Fruit fly (Drosophila melanogaster) whole organism, embryonic: Measurements from ENCODE around the gene CG34125.
A peak's percentile ranks its signal among the peaks of the same experiment; 100 is the strongest.

Experiments
- Awh ChIP-seq: fragments of 200-800 bp; sonication (Bioruptor generic); IDR thresholded peaks from 2 replicates; pipeline ENCODE4, ENCODE4 v1.3.6; 2022; ENCODE audit warnings: missing biosample characterization, missing genetic modification characterization
- Bgb ChIP-seq: fragments of 200-800 bp; sonication (Bioruptor generic); IDR thresholded peaks from 2 replicates; pipeline ENCODE4 v1.3.6; 2022; ENCODE audit warnings: missing biosample characterization, missing genetic modification characterization; ENCODE audit not compliant: partially characterized antibody
- CG10274 ChIP-seq: fragments of 200-800 bp; sonication (Bioruptor generic); optimal IDR thresholded peaks from 3 replicates; lab custom pipeline; 2017; ENCODE audit warnings: missing biosample characterization, mild to moderate bottlenecking, missing genetic modification characterization
- CG10462 ChIP-seq: fragments of 200-800 bp; sonication (Bioruptor generic); optimal IDR thresholded peaks from 2 replicates; lab custom pipeline; 2016; ENCODE audit warnings: missing biosample characterization, missing genetic modification characterization
- CG11723 ChIP-seq: fragments of 200-800 bp; sonication (Bioruptor generic); optimal IDR thresholded peaks from 2 replicates; lab custom pipeline; 2017; ENCODE audit warnings: missing biosample characterization, mild to moderate bottlenecking, missing genetic modification characterization
- CG12769 ChIP-seq: fragments of 200-800 bp; sonication (Bioruptor generic); optimal IDR thresholded peaks from 2 replicates; lab custom pipeline; 2019; ENCODE audit warnings: missing biosample characterization, mild to moderate bottlenecking, missing genetic modification characterization, moderate library complexity
- CG13123 ChIP-seq: fragments of 200-800 bp; sonication (Bioruptor generic); optimal IDR thresholded peaks from 2 replicates; lab custom pipeline; 2016; ENCODE audit warnings: missing biosample characterization, missing genetic modification characterization
- CG13424 ChIP-seq: fragments of 200-800 bp; sonication (Bioruptor generic); optimal IDR thresholded peaks from 2 replicates; lab custom pipeline; 2019; ENCODE audit warnings: missing biosample characterization, mild to moderate bottlenecking, missing genetic modification characterization, moderate library complexity
- CG13775 ChIP-seq: fragments of 200-800 bp; sonication (Bioruptor generic); optimal IDR thresholded peaks from 3 replicates; lab custom pipeline; 2017; ENCODE audit warnings: missing biosample characterization, mild to moderate bottlenecking, missing genetic modification characterization
- CG14050 ChIP-seq: fragments of 200-800 bp; sonication (Bioruptor generic); IDR thresholded peaks from 3 replicates; pipeline ENCODE4 v1.3.6; 2022; ENCODE audit warnings: missing biosample characterization, missing genetic modification characterization
- CG14965 ChIP-seq: fragments of 200-800 bp; sonication (Bioruptor generic); optimal IDR thresholded peaks from 2 replicates; lab custom pipeline; 2016; ENCODE audit warnings: missing biosample characterization, missing genetic modification characterization, borderline replicate concordance
- CG15479 ChIP-seq: fragments of 200-800 bp; sonication (Bioruptor generic); optimal IDR thresholded peaks from 3 replicates; lab custom pipeline; 2019; ENCODE audit warnings: missing biosample characterization, mild to moderate bottlenecking, missing genetic modification characterization, moderate library complexity
- CG15696 ChIP-seq: fragments of 200-800 bp; sonication (Bioruptor generic); optimal IDR thresholded peaks from 2 replicates; lab custom pipeline; 2019; ENCODE audit warnings: missing biosample characterization, mild to moderate bottlenecking, missing genetic modification characterization, moderate library complexity
- CG1602 ChIP-seq: fragments of 200-800 bp; sonication (Bioruptor generic); optimal IDR thresholded peaks from 3 replicates; lab custom pipeline; 2016; ENCODE audit warnings: missing biosample characterization, missing genetic modification characterization
- CG1603 ChIP-seq: fragments of 200-800 bp; sonication (Bioruptor generic); optimal IDR thresholded peaks from 2 replicates; lab custom pipeline; 2019; ENCODE audit warnings: missing biosample characterization, mild to moderate bottlenecking, missing genetic modification characterization, moderate library complexity
- CG2129 ChIP-seq: fragments of 200-800 bp; sonication (Bioruptor generic); IDR thresholded peaks from 2 replicates; pipeline ENCODE4 v1.3.6; 2022; ENCODE audit warnings: missing biosample characterization, missing genetic modification characterization; ENCODE audit not compliant: partially characterized antibody
- CG2678 ChIP-seq: fragments of 200-800 bp; sonication (Bioruptor generic); optimal IDR thresholded peaks from 3 replicates; lab custom pipeline; 2019; ENCODE audit warnings: missing biosample characterization, mild to moderate bottlenecking, missing genetic modification characterization, moderate library complexity
- CG3995 ChIP-seq: fragments of 200-800 bp; sonication (Bioruptor generic); optimal IDR thresholded peaks from 3 replicates; lab custom pipeline; 2016; ENCODE audit warnings: missing biosample characterization, missing genetic modification characterization
- CG5245 ChIP-seq: fragments of 200-800 bp; sonication (Bioruptor generic); optimal IDR thresholded peaks from 3 replicates; lab custom pipeline; 2016; ENCODE audit warnings: missing biosample characterization, missing genetic modification characterization
- CG8478 ChIP-seq: fragments of >200 bp; optimal IDR thresholded peaks from 2 replicates; lab custom pipeline; 2018
- CHES-1-like ChIP-seq: fragments of 200-800 bp; sonication (Bioruptor generic); optimal IDR thresholded peaks from 2 replicates; lab custom pipeline; 2016; ENCODE audit warnings: missing biosample characterization, missing genetic modification characterization
- D ChIP-seq, 2 experiments: fragments of 200-800 bp in 1 of 2; fragments of >200 bp in 1 of 2; sonication (Bioruptor generic) in 1 of 2; optimal IDR thresholded peaks; 2 replicates in 1 of 2; 3 replicates in 1 of 2; lab custom pipeline; 2017; ENCODE audit warnings: mild to moderate bottlenecking in 1 of 2, missing biosample characterization in 1 of 2, missing genetic modification characterization in 1 of 2, missing genetic modification reagents in 1 of 2
- Deaf1 ChIP-seq: fragments of 200-800 bp; optimal IDR thresholded peaks from 3 replicates; lab custom pipeline; 2019; ENCODE audit warnings: missing biosample characterization, mild to moderate bottlenecking, missing genetic modification characterization, moderate library complexity
- Dp ChIP-seq: fragments of 200-800 bp; sonication (Bioruptor generic); optimal IDR thresholded peaks from 2 replicates; lab custom pipeline; 2018; ENCODE audit warnings: missing biosample characterization, mild to moderate bottlenecking, missing genetic modification characterization, moderate library complexity
- E2f1 ChIP-seq: fragments of 200-800 bp; sonication (Bioruptor generic); IDR thresholded peaks from 2 replicates; pipeline ENCODE4 v1.3.6; 2022; ENCODE audit warnings: missing biosample characterization, missing genetic modification characterization
- Fer1 ChIP-seq: fragments of 200-800 bp; sonication (Bioruptor generic); optimal IDR thresholded peaks from 2 replicates; lab custom pipeline; 2017; ENCODE audit warnings: missing biosample characterization, mild to moderate bottlenecking, missing genetic modification characterization
- Fer2 ChIP-seq: fragments of 200-800 bp; sonication (Bioruptor generic); optimal IDR thresholded peaks from 2 replicates; lab custom pipeline; 2018; ENCODE audit warnings: missing biosample characterization, mild to moderate bottlenecking, missing genetic modification characterization, moderate library complexity
- HHEX ChIP-seq: fragments of 200-800 bp; sonication (Bioruptor generic); optimal IDR thresholded peaks from 3 replicates; lab custom pipeline; 2017; ENCODE audit warnings: missing biosample characterization, mild to moderate bottlenecking, missing genetic modification characterization, missing genetic modification reagents
- Hmr ChIP-seq: fragments of 200-800 bp; sonication (Bioruptor generic); optimal IDR thresholded peaks from 3 replicates; lab custom pipeline; 2017; ENCODE audit warnings: mild to moderate bottlenecking, missing biosample characterization, missing genetic modification reagents, missing genetic modification characterization
- Kr ChIP-seq: fragments of 200-800 bp; sonication (Bioruptor generic); optimal IDR thresholded peaks from 2 replicates; lab custom pipeline; 2017; ENCODE audit warnings: missing biosample characterization, mild to moderate bottlenecking, missing genetic modification characterization
- NC2β ChIP-seq: fragments of 200-800 bp; sonication (Bioruptor generic); optimal IDR thresholded peaks from 2 replicates; lab custom pipeline; 2016; ENCODE audit warnings: missing biosample characterization, missing genetic modification characterization
- Neu2 ChIP-seq: fragments of 200-800 bp; sonication (Bioruptor generic); optimal IDR thresholded peaks from 3 replicates; lab custom pipeline; 2016; ENCODE audit warnings: missing biosample characterization, missing genetic modification characterization, borderline replicate concordance
- Opbp ChIP-seq: fragments of 200-800 bp; sonication (Bioruptor generic); IDR thresholded peaks from 3 replicates; pipeline ENCODE4 v1.3.6; 2022; ENCODE audit warnings: missing biosample characterization, missing genetic modification characterization; ENCODE audit not compliant: partially characterized antibody
- Spps ChIP-seq: fragments of 200-800 bp; sonication (Bioruptor generic); optimal IDR thresholded peaks from 2 replicates; lab custom pipeline; 2018; ENCODE audit warnings: missing biosample characterization, mild to moderate bottlenecking, missing genetic modification characterization
- bsh ChIP-seq, 2 experiments: fragments of 200-800 bp; sonication (Bioruptor generic); optimal IDR thresholded peaks; 2 replicates each; lab custom pipeline; 2017 to 2018; ENCODE audit warnings: mild to moderate bottlenecking in 2 of 2, missing biosample characterization in 2 of 2, missing genetic modification characterization in 2 of 2, moderate library complexity in 1 of 2
- crc ChIP-seq: fragments of 200-800 bp; sonication (Bioruptor generic); optimal IDR thresholded peaks from 2 replicates; lab custom pipeline; 2016; ENCODE audit warnings: missing biosample characterization, missing genetic modification characterization
- dati ChIP-seq: fragments of 200-800 bp; sonication (Bioruptor generic); IDR thresholded peaks from 2 replicates; pipeline ENCODE4 v1.3.6; 2022; ENCODE audit warnings: missing biosample characterization, missing genetic modification characterization
- disco-r ChIP-seq: fragments of 200-800 bp; sonication (Bioruptor generic); optimal IDR thresholded peaks from 2 replicates; lab custom pipeline; 2016; ENCODE audit warnings: missing biosample characterization, missing genetic modification characterization
- gt ChIP-seq: fragments of 200-800 bp; sonication (Bioruptor generic); IDR thresholded peaks from 2 replicates; pipeline ENCODE4 v1.3.6; 2022; ENCODE audit warnings: missing biosample characterization, missing genetic modification characterization
- ham ChIP-seq: fragments of 200-800 bp; sonication (Bioruptor generic); IDR thresholded peaks from 2 replicates; pipeline ENCODE4 v1.3.6; 2022; ENCODE audit warnings: missing biosample characterization, missing genetic modification characterization
- knrl ChIP-seq: fragments of 200-800 bp; sonication (Bioruptor generic); IDR thresholded peaks from 3 replicates; pipeline ENCODE4 v1.3.6; 2022; ENCODE audit warnings: missing biosample characterization, missing genetic modification characterization; ENCODE audit not compliant: partially characterized antibody
- lab ChIP-seq: fragments of 200-800 bp; sonication (Bioruptor generic); optimal IDR thresholded peaks from 3 replicates; lab custom pipeline; 2017; ENCODE audit warnings: missing biosample characterization, missing genetic modification characterization, mild to moderate bottlenecking, moderate library complexity, missing genetic modification reagents
- lilli ChIP-seq: fragments of 200-800 bp; sonication (Bioruptor generic); optimal IDR thresholded peaks from 3 replicates; lab custom pipeline; 2016; ENCODE audit warnings: missing biosample characterization, missing genetic modification characterization
- luna ChIP-seq: fragments of 200-800 bp; sonication (Bioruptor generic); optimal IDR thresholded peaks from 2 replicates; lab custom pipeline; 2016; ENCODE audit warnings: missing biosample characterization, missing genetic modification characterization
- nom ChIP-seq: fragments of 200-800 bp; sonication (Bioruptor generic); optimal IDR thresholded peaks from 2 replicates; lab custom pipeline; 2017; ENCODE audit warnings: missing biosample characterization, missing genetic modification characterization, mild to moderate bottlenecking, moderate library complexity, missing genetic modification reagents
- rib ChIP-seq: fragments of 200-800 bp; sonication (Bioruptor generic); IDR thresholded peaks from 2 replicates; pipeline ENCODE4 v1.3.6; 2022; ENCODE audit warnings: missing biosample characterization, missing genetic modification characterization
- tin ChIP-seq: fragments of 200-800 bp; sonication (Bioruptor generic); optimal IDR thresholded peaks from 3 replicates; lab custom pipeline; 2016; ENCODE audit warnings: missing biosample characterization, missing genetic modification characterization
- wdn ChIP-seq: fragments of 200-800 bp; sonication (Bioruptor generic); IDR thresholded peaks from 2 replicates; pipeline ENCODE4 v1.3.6; 2022; ENCODE audit warnings: missing biosample characterization, missing genetic modification characterization

The CG34125 gene

dm6 chr2L:4981278-4981966 lies 15.9 kb downstream of the CG34125 start, which contains the start of the genes CG8892 and CG34126 (continued):
- no peak for TF ChIP-seq D (optimal IDR thresholded peaks at IDR 0.05; lab: Kevin White, UChicago)
- peak; percentile 97 for TF ChIP-seq D (GFP tag; optimal IDR thresholded peaks at IDR 0.05; lab: Kevin White, UChicago)
- TF ChIP-seq lab (GFP tag; lab: Kevin White, UChicago): peak; percentile 98
- TF ChIP-seq crc (GFP tag; lab: Kevin White, UChicago): peak; percentile 85
- TF ChIP-seq CG14050 (GFP tag; lab: Robert Waterston, UW): peak; percentile 89
- peak; percentile 98 for TF ChIP-seq CG13424 (tag; lab: Kevin White, UChicago)
- peak; percentile 94 for TF ChIP-seq gt (GFP tag; lab: Robert Waterston, UW)
- peak; percentile 97 for TF ChIP-seq Fer2 (tag; lab: Kevin White, UChicago)
- TF ChIP-seq CHES-1-like (GFP tag; lab: Kevin White, UChicago): peak; percentile 96
- TF ChIP-seq bsh (GFP tag; optimal IDR thresholded peaks at IDR 0.05; lab: Kevin White, UChicago): peak; percentile 75 to 94
- TF ChIP-seq CG8478 (lab: Kevin White, UChicago): no peak
- peak; percentile 90 for TF ChIP-seq wdn (GFP tag; lab: Robert Waterston, UW)
- peak; percentile 98 for TF ChIP-seq lilli (GFP tag; lab: Kevin White, UChicago)
- TF ChIP-seq tin (GFP tag; lab: Kevin White, UChicago): peak; percentile 99
- TF ChIP-seq Hmr (GFP tag; lab: Kevin White, UChicago): peak; percentile 98
- peak; percentile 87 for TF ChIP-seq luna (GFP tag; lab: Kevin White, UChicago)
- peak; percentile 99 for TF ChIP-seq CG1602 (GFP tag; lab: Kevin White, UChicago)
- peak; percentile 88 for TF ChIP-seq nom
- peak; percentile 45; the same call in 1 of the 2 replicates for TF ChIP-seq Bgb (GFP tag; lab: Robert Waterston, UW)
- peak; percentile 85 for TF ChIP-seq CG1603
- peak; percentile 83 for TF ChIP-seq CG3995 (GFP tag; lab: Kevin White, UChicago)
- TF ChIP-seq CG5245: peak; percentile 96
- TF ChIP-seq Opbp (GFP tag; lab: Robert Waterston, UW): 0 out of 3 replicates have a peak, but pooled peaks have one; percentile 28
- TF ChIP-seq Awh: peak; percentile 81
- TF ChIP-seq disco-r (GFP tag; lab: Kevin White, UChicago): peak; percentile 83
- TF ChIP-seq dati (GFP tag; lab: Robert Waterston, UW): peak; percentile 83
- peak; percentile 81 for TF ChIP-seq Deaf1 (tag; lab: Kevin White, UChicago)
- TF ChIP-seq CG12769: no peak
- TF ChIP-seq knrl: peak; percentile 55
- peak; percentile 61 for TF ChIP-seq Kr
- TF ChIP-seq Dp (GFP tag; lab: Kevin White, UChicago): peak; percentile 42
- peak; percentile 97 for TF ChIP-seq CG10462 (GFP tag; lab: Kevin White, UChicago)
- peak; percentile 94 for TF ChIP-seq E2f1 (GFP tag; lab: Robert Waterston, UW)
- TF ChIP-seq CG13775 (GFP tag; lab: Kevin White, UChicago): peak; percentile 99
- peak; percentile 61 for TF ChIP-seq CG14965
- peak; percentile 91 for TF ChIP-seq Spps (tag; lab: Kevin White, UChicago)
- TF ChIP-seq CG15696 (tag; lab: Kevin White, UChicago): peak; percentile 98
- peak; percentile 95 for TF ChIP-seq CG13123
- peak; percentile 72 for TF ChIP-seq Neu2 (GFP tag; lab: Kevin White, UChicago)
- TF ChIP-seq CG15479 (GFP tag; lab: Kevin White, UChicago): peak; percentile 75
- peak; percentile 91 for TF ChIP-seq CG10274
- peak; percentile 95 for TF ChIP-seq NC2β (GFP tag; lab: Kevin White, UChicago)
- peak; percentile 93 for TF ChIP-seq rib (GFP tag; lab: Robert Waterston, UW)
- TF ChIP-seq ham (GFP tag; lab: Robert Waterston, UW): peak; percentile 87
- peak; percentile 96 for TF ChIP-seq CG11723 (GFP tag; lab: Kevin White, UChicago)
- TF ChIP-seq CG2129 (GFP tag; lab: Robert Waterston, UW): no peak
- peak; percentile 97 for TF ChIP-seq HHEX (GFP tag; lab: Kevin White, UChicago)
- peak; percentile 97 for TF ChIP-seq CG2678
- TF ChIP-seq Fer1 (GFP tag; lab: Kevin White, UChicago): peak; percentile 97
